Fruit fly (Drosophila melanogaster) ovary, adult (tissue): ENCODE results near the gene CG13676.

Experiments
- CG17801 ChIP-seq: fragments of 200-800 bp; optimal IDR thresholded peaks from 2 replicates; lab custom pipeline; 2019; ENCODE audit warnings: missing biosample characterization, mild to moderate bottlenecking, missing genetic modification characterization, moderate library complexity; ENCODE audit not compliant: partially characterized antibody

The CG13676 gene

dm6 chr3L:8159724-8160422 is 8.3 kb upstream of the CG13676 start, which contains the start of gene CG43886:
Gene CG43886 (minus strand): TSS chr3L:8159774.
- no peak for TF ChIP-seq CG17801 (GFP tag; lab: Kevin White, UChicago)

- TF ChIP-seq CG17801 (GFP tag; lab: Kevin White, UChicago), result peak; percentile 14
Measured at dm6 chr3L:8158715-8159380, 7.2 kb upstream of the CG13676 start, which contains the start of gene CG42445. Gene CG42445 (minus strand): TSS chr3L:8158900.

- TF ChIP-seq CG17801 (GFP tag; lab: Kevin White, UChicago), result no peak
Measured at dm6 chr3L:8157079-8157478, 5.5 kb upstream of the CG13676 start.

dm6 chr3L:8156199-8156598 is 4.6 kb upstream of the CG13676 start:
- TF ChIP-seq CG17801 (GFP tag; lab: Kevin White, UChicago), result no peak

DNA sequence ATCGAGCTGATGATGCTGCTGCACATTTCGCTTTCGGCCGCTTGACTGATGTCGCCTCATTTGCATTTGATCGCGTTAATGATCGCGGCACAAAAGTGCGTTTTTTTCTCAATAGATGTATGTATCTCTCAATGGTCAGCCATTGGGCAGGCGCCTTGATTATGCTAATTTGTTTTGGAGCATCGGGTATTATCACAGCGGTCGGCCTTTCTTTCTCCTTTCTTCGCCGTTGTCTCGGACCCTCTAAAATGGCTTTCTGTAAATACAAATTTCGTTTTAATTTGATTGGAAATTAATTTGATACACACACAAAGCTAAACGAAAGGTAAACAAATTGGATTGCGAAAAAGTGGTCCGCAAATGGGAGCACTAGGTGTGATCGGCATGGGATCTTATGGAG is 3.7 kb upstream of the CG13676 start:
- no peak for TF ChIP-seq CG17801 (GFP tag; lab: Kevin White, UChicago)

DNA sequence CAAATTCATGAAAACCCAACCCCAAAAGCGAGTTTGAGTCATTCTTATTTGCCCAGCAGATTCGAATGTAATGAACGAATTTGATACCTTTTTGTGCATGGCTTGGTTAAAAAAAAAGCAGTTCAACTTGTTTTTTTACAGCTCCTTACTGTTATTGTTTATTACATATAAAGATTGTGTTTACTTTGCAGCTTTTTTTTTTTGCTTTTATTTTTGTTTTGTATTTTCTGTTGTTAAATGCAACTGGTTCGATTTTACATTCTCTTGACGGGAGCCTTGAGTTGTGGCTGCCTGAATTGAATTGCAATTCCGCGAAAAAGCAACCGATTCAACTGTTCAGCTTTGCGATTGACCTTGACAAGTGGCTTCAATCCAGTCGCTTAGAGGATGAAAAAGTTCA is 2.9 kb upstream of the CG13676 start:
- no peak for TF ChIP-seq CG17801 (GFP tag; lab: Kevin White, UChicago)

DNA sequence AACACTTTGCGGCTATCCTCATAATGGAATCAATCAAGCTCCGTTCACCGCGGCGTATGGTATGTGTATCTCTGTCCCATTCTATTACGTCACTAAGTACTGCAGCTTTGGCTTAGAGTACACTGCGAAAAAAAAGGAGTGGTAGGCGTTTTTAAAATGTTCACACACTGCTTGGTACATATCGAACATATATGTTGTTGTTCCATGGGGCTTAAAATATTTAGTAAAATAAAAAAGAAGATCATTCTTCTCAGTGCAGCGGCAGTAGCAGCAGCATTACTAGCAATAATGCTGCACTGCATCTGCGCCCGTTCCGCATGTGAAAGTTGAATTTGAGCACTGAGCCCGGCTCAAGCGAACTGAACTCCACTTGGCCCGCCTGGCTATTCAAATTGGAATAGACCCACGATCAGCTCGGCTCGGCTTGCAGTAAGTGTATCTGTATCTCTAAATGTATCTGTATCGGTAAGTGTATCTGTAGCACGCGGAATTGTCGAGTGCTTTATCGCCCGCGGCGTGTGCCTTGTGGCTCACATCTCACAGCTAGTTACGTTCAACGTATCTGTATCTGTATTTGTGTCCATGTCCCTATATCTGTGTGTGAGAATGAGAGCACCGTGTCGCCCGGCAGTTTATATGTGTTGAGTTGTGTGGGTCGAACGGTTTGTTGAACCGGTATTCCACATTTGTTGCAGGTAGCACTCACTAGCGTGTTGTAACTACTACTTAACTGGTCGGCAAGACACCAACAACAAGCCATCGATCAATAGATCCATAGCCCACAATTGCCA is 1.8 kb upstream of the CG13676 start:
- no peak for TF ChIP-seq CG17801 (GFP tag; lab: Kevin White, UChicago)

dm6 chr3L:8150812-8151211 is 801 bp downstream of the CG13676 start:
- TF ChIP-seq CG17801 (GFP tag; lab: Kevin White, UChicago), result no peak

DNA sequence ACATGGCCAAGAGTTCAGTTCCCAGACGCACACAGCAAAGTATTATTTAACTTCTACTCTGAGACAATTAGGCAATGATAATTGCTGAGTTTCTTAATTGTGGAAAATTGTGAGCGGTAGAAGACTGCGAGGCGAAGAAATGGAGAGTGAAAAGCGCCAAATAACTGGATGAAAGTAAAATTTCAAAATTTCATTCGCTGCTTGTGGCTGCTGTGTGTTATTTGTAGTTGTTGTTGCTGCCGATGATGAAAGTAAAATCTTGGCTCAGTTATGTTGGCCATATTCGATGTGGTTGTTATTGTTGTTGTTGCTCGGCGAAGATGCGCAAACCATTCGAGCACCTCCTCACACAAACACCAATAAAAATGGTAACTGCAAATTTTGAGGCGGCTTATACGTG is 1.3 kb downstream of the CG13676 start:
- TF ChIP-seq CG17801 (GFP tag; lab: Kevin White, UChicago), result no peak

dm6 chr3L:8137448-8137906 is 14.1 kb downstream of the CG13676 start, which contains the start of the genes Setx and mus301:
Gene Setx (minus strand): TSS chr3L:8137498.
Gene mus301 (plus strand): TSS chr3L:8137808.
- TF ChIP-seq CG17801 (GFP tag; lab: Kevin White, UChicago), result peak; percentile 64

DNA sequence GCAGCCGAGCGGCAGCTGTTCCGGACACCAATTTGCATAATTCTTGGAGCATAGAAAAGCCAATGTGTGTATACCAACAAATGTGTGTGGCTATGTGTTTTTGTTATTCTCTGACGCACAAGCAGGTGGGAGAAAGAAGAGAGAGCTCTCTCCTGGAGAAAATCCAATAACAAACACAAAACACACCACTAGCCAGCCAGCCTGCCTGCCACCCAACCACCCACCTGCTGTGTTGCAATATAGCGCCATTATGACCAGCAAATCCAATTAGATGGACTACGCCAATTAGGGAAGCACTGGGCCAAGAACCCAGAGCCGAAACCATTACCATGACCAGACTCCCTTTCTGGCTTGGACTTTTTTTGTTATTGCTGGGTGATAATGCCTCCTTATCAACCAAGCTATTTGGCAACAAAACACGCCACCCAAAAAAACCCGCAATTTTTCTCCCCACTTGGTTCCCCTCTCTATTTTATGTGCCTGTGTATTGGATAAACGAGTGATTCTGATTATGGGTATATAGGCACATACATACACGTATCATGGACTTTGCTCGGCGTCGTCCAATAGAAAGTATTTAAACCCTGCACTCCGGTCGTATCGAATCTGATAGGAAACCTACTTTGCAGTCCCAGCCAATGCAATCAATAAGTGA is 23.1 kb downstream of the CG13676 start:
- peak; percentile 27 for TF ChIP-seq CG17801 (GFP tag; lab: Kevin White, UChicago)

- peak; percentile 96 for TF ChIP-seq CG17801 (GFP tag; lab: Kevin White, UChicago)
Measured at dm6 chr3L:8127712-8128210, 23.9 kb downstream of the CG13676 start, which contains the start of the genes Cds and Uba2. Gene Cds (plus strand): TSS chr3L:8127762. Gene Uba2 (minus strand): TSS chr3L:8127818.

- no peak for TF ChIP-seq CG17801 (GFP tag; lab: Kevin White, UChicago)
Measured at dm6 chr3L:8124481-8125359, 26.9 kb downstream of the CG13676 start, which contains the start of the genes CG7550 and mRpL36. Gene CG7550 (minus strand): TSS chr3L:8124531. Gene mRpL36 (minus strand): TSS chr3L:8125132.
